Worm (Caenorhabditis elegans) whole organism, L4 larva: ENCODE data around the gene T12E12.6.

Experiments used
- D1046.2 ChIP-seq: fragments of 200-800 bp; sonication (Bioruptor generic); IDR thresholded peaks from 2 replicates; pipeline ENCODE4 v1.3.6; 2022; ENCODE audit warnings: missing genetic modification characterization, missing compliant biosample characterization
- F10B5.3 ChIP-seq: sonication (generic microtip); optimal IDR thresholded peaks from 2 replicates; lab custom pipeline; 2016; ENCODE audit warnings: mild to moderate bottlenecking, missing genetic modification characterization, missing compliant biosample characterization
- F26F4.8 ChIP-seq: fragments of 200-800 bp; sonication (Bioruptor generic); conservative IDR thresholded peaks from 2 replicates; pipeline ENCODE4 v1.3.6; 2022; ENCODE audit warnings: missing genetic modification characterization, missing compliant biosample characterization
- F44E2.7 ChIP-seq: fragments of 200-800 bp; sonication (Bioruptor generic); IDR thresholded peaks from 2 replicates; pipeline ENCODE4 v2.1.2; 2022; ENCODE audit warnings: missing genetic modification characterization, missing compliant biosample characterization
- F49E8.2 ChIP-seq: sonication (generic microtip); optimal IDR thresholded peaks from 2 replicates; lab custom pipeline; 2016; ENCODE audit warnings: missing compliant biosample characterization, mild to moderate bottlenecking, missing genetic modification characterization, borderline replicate concordance
- T20F7.1 ChIP-seq: fragments of 200-800 bp; sonication (Bioruptor generic); optimal IDR thresholded peaks from 2 replicates; lab custom pipeline; 2018; ENCODE audit warnings: mild to moderate bottlenecking, missing genetic modification characterization, missing compliant biosample characterization
- Y5F2A.4 ChIP-seq: fragments of 200-800 bp; sonication (Bioruptor generic); optimal IDR thresholded peaks from 2 replicates; lab custom pipeline; 2018; ENCODE audit warnings: mild to moderate bottlenecking, missing genetic modification characterization, missing compliant biosample characterization
- aha-1 ChIP-seq: fragments of 150-350 bp; peaks from one replicate; lab custom pipeline; 2014; ENCODE audit warnings: missing biosample characterization, missing genetic modification characterization
- ama-1 ChIP-seq: fragments of 150-350 bp; optimal IDR thresholded peaks from 2 replicates; lab custom pipeline; 2014; ENCODE audit warnings: inconsistent platforms, mixed read lengths
- attf-4 ChIP-seq: sonication (generic microtip); optimal IDR thresholded peaks from 3 replicates; lab custom pipeline; 2017; ENCODE audit warnings: missing biosample characterization, missing genetic modification characterization
- ceh-20 ChIP-seq: fragments of 200-800 bp; sonication (Bioruptor generic); IDR thresholded peaks from 2 replicates; pipeline ENCODE4 v1.3.6; 2022; ENCODE audit warnings: missing genetic modification reagents, missing genetic modification characterization, missing compliant biosample characterization
- ceh-44 ChIP-seq: fragments of 200-800 bp; sonication (Bioruptor generic); IDR thresholded peaks from 2 replicates; pipeline ENCODE4 v1.3.6; 2022; ENCODE audit warnings: missing genetic modification reagents, missing genetic modification characterization, missing compliant biosample characterization
- ceh-62 ChIP-seq: sonication (generic microtip); optimal IDR thresholded peaks from 2 replicates; lab custom pipeline; 2017; ENCODE audit warnings: missing biosample characterization, missing genetic modification characterization
- ceh-82 ChIP-seq: sonication (generic microtip); optimal IDR thresholded peaks from 2 replicates; lab custom pipeline; 2017; ENCODE audit warnings: missing biosample characterization, missing genetic modification characterization
- daf-8 ChIP-seq: fragments of 200-800 bp; sonication (Bioruptor generic); IDR thresholded peaks from 2 replicates; pipeline ENCODE4 v1.3.6; 2022; ENCODE audit warnings: missing genetic modification characterization, missing compliant biosample characterization
- dmd-6 ChIP-seq: fragments of 200-800 bp; sonication (Bioruptor generic); IDR thresholded peaks from 2 replicates; pipeline ENCODE4 v1.3.6; 2022; ENCODE audit warnings: missing genetic modification reagents, missing genetic modification characterization, missing compliant biosample characterization
- dve-1 ChIP-seq: sonication (generic microtip); optimal IDR thresholded peaks from 2 replicates; lab custom pipeline; 2017; ENCODE audit warnings: antibody characterized with exemption, mild to moderate bottlenecking, missing genetic modification characterization, missing compliant biosample characterization; ENCODE audit not compliant: insufficient read depth
- egl-27 ChIP-seq: sonication (generic microtip); optimal IDR thresholded peaks from 3 replicates; lab custom pipeline; 2017; ENCODE audit warnings: missing biosample characterization, missing genetic modification reagents, missing genetic modification characterization
- egl-43 ChIP-seq: fragments of 200-800 bp; sonication (Bioruptor generic); IDR thresholded peaks from 2 replicates; pipeline ENCODE4 v1.3.6; 2022; ENCODE audit warnings: missing genetic modification reagents, missing genetic modification characterization, missing compliant biosample characterization
- hif-1 ChIP-seq, 2 experiments: sonication (generic microtip); optimal IDR thresholded peaks; 2 replicates each; lab custom pipeline; 2016 to 2017; ENCODE audit warnings: missing compliant biosample characterization in 2 of 2, missing genetic modification characterization in 2 of 2, missing genetic modification reagents in 2 of 2, missing genotype in 2 of 2, mild to moderate bottlenecking in 1 of 2
- hlh-30 ChIP-seq: sonication (generic microtip); optimal IDR thresholded peaks from 2 replicates; lab custom pipeline; 2017; ENCODE audit warnings: antibody characterized with exemption, mild to moderate bottlenecking, missing genetic modification characterization, missing compliant biosample characterization; ENCODE audit not compliant: insufficient read depth
- jun-1 ChIP-seq: fragments of 150-350 bp; optimal IDR thresholded peaks from 2 replicates; lab custom pipeline; 2014; ENCODE audit warnings: missing biosample characterization, missing genetic modification reagents, missing genetic modification characterization
- lin-1 ChIP-seq: fragments of 200-800 bp; sonication (Bioruptor generic); IDR thresholded peaks from 2 replicates; pipeline ENCODE4 v1.3.6; 2022; ENCODE audit warnings: missing genetic modification reagents, missing genetic modification characterization, missing compliant biosample characterization
- lin-38 ChIP-seq: fragments of 200-800 bp; sonication (Bioruptor generic); IDR thresholded peaks from 2 replicates; pipeline ENCODE4 v1.3.6; 2022; ENCODE audit warnings: missing genetic modification reagents, missing genetic modification characterization, missing compliant biosample characterization
- lin-39 ChIP-seq: fragments of 150-350 bp; optimal IDR thresholded peaks from 2 replicates; lab custom pipeline; 2014; ENCODE audit warnings: missing biosample characterization, missing genetic modification reagents, missing genetic modification characterization
- lir-3 ChIP-seq: sonication (generic microtip); optimal IDR thresholded peaks from 2 replicates; lab custom pipeline; 2016; ENCODE audit warnings: mild to moderate bottlenecking, missing genetic modification characterization, missing compliant biosample characterization
- madf-9 ChIP-seq: fragments of 200-800 bp; sonication (Bioruptor generic); conservative IDR thresholded peaks from 2 replicates; pipeline ENCODE4 v1.3.6; 2022; ENCODE audit warnings: missing genetic modification reagents, missing genetic modification characterization, missing compliant biosample characterization
- mes-2 ChIP-seq: sonication (generic microtip); optimal IDR thresholded peaks from 2 replicates; lab custom pipeline; 2016; ENCODE audit warnings: missing genotype, mild to moderate bottlenecking, missing genetic modification characterization, missing compliant biosample characterization; ENCODE audit not compliant: poor library complexity, severe bottlenecking
- nhr-11 ChIP-seq: fragments of 150-350 bp; optimal IDR thresholded peaks from 2 replicates; lab custom pipeline; 2014; ENCODE audit warnings: missing biosample characterization, missing genetic modification characterization
- nhr-237 ChIP-seq: sonication (generic microtip); optimal IDR thresholded peaks from 2 replicates; lab custom pipeline; 2017; ENCODE audit warnings: missing biosample characterization, missing genetic modification characterization
- nhr-25 ChIP-seq: sonication (generic microtip); optimal IDR thresholded peaks from 2 replicates; lab custom pipeline; 2017; ENCODE audit warnings: missing genetic modification characterization, mild to moderate bottlenecking, missing compliant biosample characterization, antibody characterized with exemption, moderate library complexity, borderline replicate concordance; ENCODE audit not compliant: insufficient read depth
- nhr-42 ChIP-seq: fragments of 200-800 bp; sonication (Bioruptor generic); IDR thresholded peaks from 2 replicates; pipeline ENCODE4 v1.3.6; 2022; ENCODE audit warnings: missing genetic modification characterization, missing compliant biosample characterization
- nhr-77 ChIP-seq: fragments of 150-350 bp; optimal IDR thresholded peaks from 2 replicates; lab custom pipeline; 2014; ENCODE audit warnings: missing biosample characterization, missing genetic modification characterization
- rbr-2 ChIP-seq: sonication (generic microtip); optimal IDR thresholded peaks from 2 replicates; lab custom pipeline; 2016; ENCODE audit warnings: missing genotype, missing genetic modification characterization, missing compliant biosample characterization
- saeg-2 ChIP-seq: fragments of 200-800 bp; sonication (Bioruptor generic); IDR thresholded peaks from 2 replicates; pipeline ENCODE4 v1.3.6; 2022; ENCODE audit warnings: missing genetic modification reagents, missing genetic modification characterization, missing compliant biosample characterization
- sdz-12 ChIP-seq: fragments of 200-800 bp; sonication (Bioruptor generic); optimal IDR thresholded peaks from 2 replicates; lab custom pipeline; 2018; ENCODE audit warnings: mild to moderate bottlenecking, missing genetic modification characterization, missing compliant biosample characterization
- snpc-1.2 ChIP-seq: fragments of 200-800 bp; sonication (Bioruptor generic); IDR thresholded peaks from 2 replicates; pipeline ENCODE4 v1.3.6; 2022; ENCODE audit warnings: missing genetic modification reagents, missing genetic modification characterization, missing compliant biosample characterization
- unc-62 ChIP-seq, 3 experiments: fragments of 150-350 bp in 1 of 3; sonication (generic microtip); optimal IDR thresholded peaks in 2 of 3; peaks in 1 of 3; 1 replicate in 1 of 3; 2 replicates in 2 of 3; lab custom pipeline; 2014 to 2017; ENCODE audit warnings: missing biosample characterization in 3 of 3, missing genetic modification characterization in 3 of 3, missing genetic modification reagents in 3 of 3, missing genotype in 1 of 3
- zfp-3 ChIP-seq: fragments of 200-800 bp; sonication (Bioruptor generic); conservative IDR thresholded peaks from 2 replicates; pipeline ENCODE4 v1.3.6; 2022; ENCODE audit warnings: missing genetic modification reagents, missing genetic modification characterization, missing compliant biosample characterization

The T12E12.6 gene

DNA sequence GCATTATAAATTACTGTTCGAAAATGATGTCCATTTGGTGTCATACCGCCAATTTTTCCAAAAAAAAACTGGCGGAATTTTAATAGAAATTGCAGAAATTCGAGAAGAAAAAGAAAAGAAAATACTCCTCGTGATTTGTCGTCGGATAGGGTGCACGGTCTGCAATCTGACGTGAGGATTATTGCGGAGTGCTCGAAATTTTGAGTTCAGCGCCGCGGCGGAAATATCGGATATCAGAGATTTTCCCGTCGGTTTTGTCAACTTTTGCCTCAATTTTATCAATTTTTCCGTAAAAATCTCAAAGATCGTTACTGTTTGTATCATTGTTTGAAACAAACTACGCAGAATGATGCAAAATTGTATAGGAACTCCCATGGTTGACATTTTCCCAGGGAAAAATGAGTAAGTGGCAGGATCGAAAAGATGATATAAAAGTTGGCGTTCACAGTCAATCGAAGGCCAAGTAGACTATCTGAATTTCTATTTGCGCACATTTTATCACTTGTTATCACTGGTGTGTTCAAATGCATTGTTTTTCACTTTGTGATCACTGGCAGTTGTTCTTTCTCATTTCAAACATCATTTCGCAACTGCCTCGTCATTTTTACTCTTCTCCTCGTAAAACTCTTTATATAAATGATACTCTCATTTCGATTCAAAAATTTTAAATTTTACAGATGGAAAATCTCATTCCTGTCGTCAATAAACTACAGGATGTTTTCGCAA is 36.0 kb downstream of the T12E12.6 start, which contains the start of the genes fem-1 and drp-1 (continued):
- TF ChIP-seq lin-38 (GFP tag; lab: Robert Waterston, UW): 0 out of 2 replicates have a peak, but pooled peaks have one; percentile 35
- TF ChIP-seq ceh-44 (GFP tag; lab: Robert Waterston, UW): no peak
- no peak for TF ChIP-seq sdz-12
- TF ChIP-seq hif-1 (tag; optimal IDR thresholded peaks at IDR 0.05; lab: Kevin White, UChicago): peak in 1 of 2 experiments; percentile 4
- TF ChIP-seq madf-9: no peak
- no peak for TF ChIP-seq egl-27 (tag; lab: Kevin White, UChicago)
- TF ChIP-seq ama-1 (lab: Kevin White, UChicago): no peak
- no peak for TF ChIP-seq zfp-3 (GFP tag; lab: Robert Waterston, UW)
- TF ChIP-seq nhr-42 (GFP tag; lab: Robert Waterston, UW): no peak
- no peak for TF ChIP-seq F44E2.7
- no peak for TF ChIP-seq ceh-82 (tag; lab: Kevin White, UChicago)
- no peak for TF ChIP-seq lin-39 (tag; lab: Kevin White, UChicago)
- no peak for TF ChIP-seq saeg-2 (GFP tag; lab: Robert Waterston, UW)
- no peak for TF ChIP-seq daf-8 (GFP tag; lab: Robert Waterston, UW)
- no peak for TF ChIP-seq T20F7.1
- no peak for TF ChIP-seq ceh-62
- TF ChIP-seq egl-43 (GFP tag; lab: Robert Waterston, UW): no peak
- no peak for TF ChIP-seq F49E8.2 (tag; lab: Kevin White, UChicago)
- TF ChIP-seq dve-1: no peak
- TF ChIP-seq D1046.2 (GFP tag; lab: Robert Waterston, UW): no peak
- TF ChIP-seq lir-3: no peak
- TF ChIP-seq attf-4 (tag; lab: Kevin White, UChicago): no peak
- no peak for TF ChIP-seq lin-1 (GFP tag; lab: Robert Waterston, UW)
- TF ChIP-seq rbr-2 (tag; lab: Kevin White, UChicago): no peak
- TF ChIP-seq dmd-6 (GFP tag; lab: Robert Waterston, UW): no peak
- no peak for TF ChIP-seq nhr-237 (tag; lab: Kevin White, UChicago)
- no peak for TF ChIP-seq nhr-77 (tag; lab: Kevin White, UChicago)
- peak; percentile 56 for TF ChIP-seq mes-2
- no peak for TF ChIP-seq F10B5.3 (tag; lab: Kevin White, UChicago)

DNA sequence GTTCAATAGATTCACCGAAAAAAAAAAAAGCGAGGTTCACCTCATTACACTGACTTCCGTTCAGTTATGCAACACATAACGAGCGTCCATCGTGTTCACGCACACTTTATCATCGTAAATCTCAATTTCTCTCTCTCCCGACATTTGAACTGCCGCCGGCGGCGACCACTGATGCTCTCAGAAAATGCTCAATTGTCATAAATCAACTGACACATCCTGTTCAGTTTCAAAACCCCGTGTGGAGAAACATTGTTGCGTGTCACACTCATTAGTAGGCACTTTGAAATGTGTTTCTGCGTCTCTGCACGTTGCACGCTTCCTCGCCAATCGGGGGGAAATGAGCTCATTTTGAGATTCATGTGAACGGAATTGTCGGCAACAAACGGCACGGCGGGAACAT is 38.2 kb downstream of the T12E12.6 start:
- TF ChIP-seq aha-1 (peak; percentile 1), F10B5.3 (tag; lab: Kevin White, UChicago) (no peak), dve-1 (no peak), Y5F2A.4 (no peak), jun-1 (no peak), F26F4.8 (GFP tag; lab: Robert Waterston, UW) (no peak), nhr-11 (tag; lab: Kevin White, UChicago) (peak; percentile 1), hlh-30 (tag; lab: Kevin White, UChicago) (peak; percentile 41), snpc-1.2 (GFP tag; lab: Robert Waterston, UW) (0 out of 2 replicates have a peak, but pooled peaks have one; percentile 27), ceh-20 (0 out of 2 replicates have a peak, but pooled peaks have one; percentile 35)

DNA sequence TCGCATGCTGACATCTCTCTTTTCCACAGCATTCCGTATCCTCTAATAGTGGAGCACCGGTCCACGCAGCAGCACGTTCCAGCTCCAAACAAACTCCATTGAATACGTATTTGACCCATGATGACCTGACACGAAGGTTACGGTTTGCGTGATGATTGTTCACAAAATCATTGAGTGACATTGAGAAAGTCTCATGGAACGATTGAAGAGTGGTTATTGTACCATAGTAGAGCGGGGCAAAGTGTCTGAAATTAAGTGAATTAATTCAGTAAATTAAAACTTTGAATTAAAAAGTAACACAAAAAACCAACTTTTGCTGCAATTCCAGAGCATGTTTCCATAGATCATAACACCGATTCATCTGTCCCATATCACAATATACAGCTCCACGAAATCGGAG is 39.3 kb downstream of the T12E12.6 start:
- TF ChIP-seq unc-62 (GFP tag; optimal IDR thresholded peaks at IDR 0.05 in 1 of 2; lab: Kevin White, UChicago) (peak in 1 of 2 experiments; percentile 91), unc-62 (tag; optimal IDR thresholded peaks at IDR 0.05; lab: Kevin White, UChicago) (no peak), nhr-25 (tag; lab: Kevin White, UChicago) (no peak)
